Fruit fly (Drosophila melanogaster) whole organism, embryonic: ENCODE data around the gene Chrac-14.
A peak's percentile ranks its signal among the peaks of the same experiment; 100 is the strongest.

Experiments used
- ATbp ChIP-seq: fragments of 200-800 bp; sonication (Bioruptor generic); optimal IDR thresholded peaks from 2 replicates; lab custom pipeline; 2017; ENCODE audit warnings: missing biosample characterization, mild to moderate bottlenecking, missing genetic modification characterization, missing genetic modification reagents
- BtbVII ChIP-seq: fragments of 200-800 bp; sonication (Bioruptor generic); optimal IDR thresholded peaks from 3 replicates; lab custom pipeline; 2017; ENCODE audit warnings: missing biosample characterization, mild to moderate bottlenecking, missing genetic modification characterization
- CG10209 ChIP-seq: fragments of 200-800 bp; sonication (Bioruptor generic); optimal IDR thresholded peaks from 3 replicates; lab custom pipeline; 2017; ENCODE audit warnings: missing biosample characterization, mild to moderate bottlenecking, missing genetic modification characterization, missing genetic modification reagents
- CG10543 ChIP-seq: fragments of 200-800 bp; sonication (Bioruptor generic); optimal IDR thresholded peaks from 3 replicates; lab custom pipeline; 2017; ENCODE audit warnings: missing biosample characterization, mild to moderate bottlenecking, missing genetic modification characterization, moderate library complexity
- CG11695 ChIP-seq: fragments of 200-800 bp; sonication (Bioruptor generic); IDR thresholded peaks from 3 replicates; pipeline ENCODE4 v1.3.6; 2022; ENCODE audit warnings: missing biosample characterization, missing genetic modification characterization
- CG15073 ChIP-seq: fragments of 200-800 bp; sonication (Bioruptor generic); optimal IDR thresholded peaks from 2 replicates; lab custom pipeline; 2016; ENCODE audit warnings: missing biosample characterization, missing genetic modification characterization
- CG15269 ChIP-seq: fragments of 200-800 bp; sonication (Bioruptor generic); optimal IDR thresholded peaks from 2 replicates; lab custom pipeline; 2018; ENCODE audit warnings: missing biosample characterization, mild to moderate bottlenecking, missing genetic modification characterization, moderate library complexity
- CG15696 ChIP-seq: fragments of 200-800 bp; sonication (Bioruptor generic); optimal IDR thresholded peaks from 2 replicates; lab custom pipeline; 2019; ENCODE audit warnings: missing biosample characterization, mild to moderate bottlenecking, missing genetic modification characterization, moderate library complexity
- CG17359 ChIP-seq: fragments of 200-800 bp; sonication (Bioruptor generic); optimal IDR thresholded peaks from 3 replicates; lab custom pipeline; 2018; ENCODE audit warnings: missing biosample characterization, mild to moderate bottlenecking, missing genetic modification characterization, moderate library complexity
- CG2116 ChIP-seq: fragments of 200-800 bp; sonication (Bioruptor generic); optimal IDR thresholded peaks from 3 replicates; lab custom pipeline; 2018; ENCODE audit warnings: missing biosample characterization, mild to moderate bottlenecking, missing genetic modification characterization
- CG2120 ChIP-seq: fragments of 200-800 bp; sonication (Bioruptor generic); optimal IDR thresholded peaks from 3 replicates; lab custom pipeline; 2016; ENCODE audit warnings: missing biosample characterization, missing genetic modification characterization
- CG32767 ChIP-seq: fragments of 200-800 bp; sonication (Bioruptor generic); IDR thresholded peaks from 2 replicates; pipeline ENCODE4 v1.3.6; 2022; ENCODE audit warnings: missing biosample characterization, missing genetic modification characterization
- CG4328 ChIP-seq: fragments of 200-800 bp; sonication (Bioruptor generic); optimal IDR thresholded peaks from 3 replicates; lab custom pipeline; 2017; ENCODE audit warnings: missing biosample characterization, missing genetic modification reagents, missing genetic modification characterization
- CG4707 ChIP-seq: fragments of 200-800 bp; sonication (Bioruptor generic); optimal IDR thresholded peaks from 2 replicates; lab custom pipeline; 2018; ENCODE audit warnings: missing biosample characterization, mild to moderate bottlenecking, missing genetic modification characterization, moderate library complexity
- CG5245 ChIP-seq: fragments of 200-800 bp; sonication (Bioruptor generic); optimal IDR thresholded peaks from 3 replicates; lab custom pipeline; 2016; ENCODE audit warnings: missing biosample characterization, missing genetic modification characterization
- CG6254 ChIP-seq: fragments of 200-800 bp; sonication (Bioruptor generic); optimal IDR thresholded peaks from 3 replicates; lab custom pipeline; 2017; ENCODE audit warnings: mild to moderate bottlenecking, missing biosample characterization, missing genetic modification reagents, missing genetic modification characterization
- CG6683 ChIP-seq: fragments of 200-800 bp; sonication (Bioruptor generic); optimal IDR thresholded peaks from 2 replicates; lab custom pipeline; 2017; ENCODE audit warnings: missing biosample characterization, mild to moderate bottlenecking, missing genetic modification characterization, missing genetic modification reagents
- CG7372 ChIP-seq: fragments of 200-800 bp; sonication (Bioruptor generic); IDR thresholded peaks from 2 replicates; pipeline ENCODE4 v1.3.6; 2022; ENCODE audit warnings: missing biosample characterization, missing genetic modification characterization
- CG9932 ChIP-seq: fragments of 200-800 bp; sonication (Bioruptor generic); IDR thresholded peaks from 2 replicates; pipeline ENCODE4 v1.3.6; 2022; ENCODE audit warnings: missing biosample characterization, missing genetic modification characterization
- D ChIP-seq, 2 experiments: fragments of 200-800 bp in 1 of 2; fragments of >200 bp in 1 of 2; sonication (Bioruptor generic) in 1 of 2; optimal IDR thresholded peaks; 2 replicates in 1 of 2; 3 replicates in 1 of 2; lab custom pipeline; 2017; ENCODE audit warnings: mild to moderate bottlenecking in 1 of 2, missing biosample characterization in 1 of 2, missing genetic modification characterization in 1 of 2, missing genetic modification reagents in 1 of 2
- Dad ChIP-seq: fragments of 200-800 bp; sonication (Bioruptor generic); optimal IDR thresholded peaks from 3 replicates; lab custom pipeline; 2016; ENCODE audit warnings: missing biosample characterization, missing genetic modification characterization
- Dbx ChIP-seq: fragments of 200-800 bp; sonication (Bioruptor generic); IDR thresholded peaks from 3 replicates; pipeline ENCODE4 v1.3.6; 2022; ENCODE audit warnings: missing biosample characterization, missing genetic modification characterization
- Dek ChIP-seq: fragments of 200-800 bp; sonication (Bioruptor generic); optimal IDR thresholded peaks from 3 replicates; lab custom pipeline; 2019; ENCODE audit warnings: missing biosample characterization, mild to moderate bottlenecking, missing genetic modification characterization, moderate library complexity
- Gsc ChIP-seq: fragments of 200-800 bp; sonication (Bioruptor generic); IDR thresholded peaks from 2 replicates; pipeline ENCODE4 v1.3.6; 2022; ENCODE audit warnings: missing biosample characterization, missing genetic modification characterization
- H15 ChIP-seq: fragments of 200-800 bp; sonication (Bioruptor generic); IDR thresholded peaks from 3 replicates; pipeline ENCODE4 v1.3.6; 2022; ENCODE audit warnings: missing biosample characterization, missing genetic modification characterization
- Lhr ChIP-seq: fragments of 200-800 bp; sonication (Bioruptor generic); optimal IDR thresholded peaks from 3 replicates; lab custom pipeline; 2017; ENCODE audit warnings: mild to moderate bottlenecking, missing biosample characterization, missing genetic modification reagents, missing genetic modification characterization
- Lpt ChIP-seq: fragments of >200 bp; optimal IDR thresholded peaks from 2 replicates; lab custom pipeline; 2018; ENCODE audit warnings: missing biosample characterization, missing genetic modification characterization
- Oli ChIP-seq: fragments of 200-800 bp; sonication (Bioruptor generic); optimal IDR thresholded peaks from 2 replicates; lab custom pipeline; 2018; ENCODE audit warnings: missing biosample characterization, mild to moderate bottlenecking, missing genetic modification characterization, moderate library complexity
- Xbp1 ChIP-seq: fragments of 200-800 bp; sonication (Bioruptor generic); optimal IDR thresholded peaks from 3 replicates; lab custom pipeline; 2016; ENCODE audit warnings: missing biosample characterization, mild to moderate bottlenecking, missing genetic modification characterization
- amos ChIP-seq: fragments of 200-800 bp; sonication (Bioruptor generic); IDR thresholded peaks from 2 replicates; pipeline ENCODE4 v1.3.6; 2022; ENCODE audit warnings: missing biosample characterization, missing genetic modification characterization; ENCODE audit not compliant: partially characterized antibody
- chinmo ChIP-seq: fragments of 200-800 bp; sonication (Bioruptor generic); IDR thresholded peaks from 4 replicates; pipeline ENCODE4 v1.3.6; 2022; ENCODE audit warnings: missing biosample characterization, missing genetic modification characterization; ENCODE audit not compliant: partially characterized antibody
- chm ChIP-seq: fragments of 200-800 bp; sonication (Bioruptor generic); IDR thresholded peaks from 2 replicates; pipeline ENCODE4 v1.3.6; 2022; ENCODE audit warnings: missing biosample characterization, missing genetic modification characterization
- chn ChIP-seq: fragments of 200-800 bp; sonication (Bioruptor generic); optimal IDR thresholded peaks from 2 replicates; lab custom pipeline; 2016; ENCODE audit warnings: missing biosample characterization, missing genetic modification characterization
- dysf ChIP-seq: fragments of 200-800 bp; sonication (Bioruptor generic); IDR thresholded peaks from 3 replicates; pipeline ENCODE4 v1.3.6; 2022; ENCODE audit warnings: missing biosample characterization, missing genetic modification characterization
- gcm ChIP-seq: fragments of 200-800 bp; sonication (Bioruptor generic); optimal IDR thresholded peaks from 2 replicates; lab custom pipeline; 2019; ENCODE audit warnings: missing biosample characterization, mild to moderate bottlenecking, missing genetic modification characterization, moderate library complexity
- her ChIP-seq: fragments of 200-800 bp; sonication (Bioruptor generic); optimal IDR thresholded peaks from 2 replicates; lab custom pipeline; 2016; ENCODE audit warnings: missing biosample characterization, missing genetic modification characterization
- lilli ChIP-seq: fragments of 200-800 bp; sonication (Bioruptor generic); optimal IDR thresholded peaks from 3 replicates; lab custom pipeline; 2016; ENCODE audit warnings: missing biosample characterization, missing genetic modification characterization
- lov ChIP-seq, 2 experiments: fragments of 200-800 bp in 1 of 2; fragments of >200 bp in 1 of 2; sonication (Bioruptor generic) in 1 of 2; IDR thresholded peaks in 1 of 2; optimal IDR thresholded peaks in 1 of 2; 2 replicates in 1 of 2; 3 replicates in 1 of 2; pipeline versions ENCODE4 v1.3.6 to Lab custom; 2017 to 2022; ENCODE audit warnings: missing biosample characterization in 1 of 2, missing genetic modification characterization in 1 of 2
- nau ChIP-seq: fragments of 200-800 bp; sonication (Bioruptor generic); optimal IDR thresholded peaks from 3 replicates; lab custom pipeline; 2017; ENCODE audit warnings: missing biosample characterization, mild to moderate bottlenecking, missing genetic modification characterization, missing genetic modification reagents
- psq ChIP-seq: fragments of 200-800 bp; sonication (Bioruptor generic); optimal IDR thresholded peaks from 2 replicates; lab custom pipeline; 2017; ENCODE audit warnings: missing biosample characterization, missing genetic modification characterization
- rib ChIP-seq: fragments of 200-800 bp; sonication (Bioruptor generic); IDR thresholded peaks from 2 replicates; pipeline ENCODE4 v1.3.6; 2022; ENCODE audit warnings: missing biosample characterization, missing genetic modification characterization
- sim ChIP-seq: fragments of 200-800 bp; sonication (Bioruptor generic); IDR thresholded peaks from 2 replicates; pipeline ENCODE4 v1.3.6; 2022; ENCODE audit warnings: missing biosample characterization, missing genetic modification characterization
- tin ChIP-seq: fragments of 200-800 bp; sonication (Bioruptor generic); optimal IDR thresholded peaks from 3 replicates; lab custom pipeline; 2016; ENCODE audit warnings: missing biosample characterization, missing genetic modification characterization
- tll ChIP-seq, 2 experiments: fragments of 200-800 bp in 1 of 2; fragments of >200 bp in 1 of 2; sonication (Bioruptor generic) in 1 of 2; optimal IDR thresholded peaks; 2 replicates each; lab custom pipeline; 2017 to 2019; ENCODE audit warnings: missing biosample characterization in 2 of 2, missing genetic modification characterization in 2 of 2, mild to moderate bottlenecking in 1 of 2, moderate library complexity in 1 of 2
- wek ChIP-seq: fragments of 200-800 bp; sonication (Bioruptor generic); optimal IDR thresholded peaks from 3 replicates; lab custom pipeline; 2018; ENCODE audit warnings: missing biosample characterization, mild to moderate bottlenecking, missing genetic modification characterization, moderate library complexity
- yki ChIP-seq: fragments of >200 bp; optimal IDR thresholded peaks from 3 replicates; lab custom pipeline; 2018
- zen ChIP-seq: fragments of 200-800 bp; sonication (Bioruptor generic); optimal IDR thresholded peaks from 3 replicates; lab custom pipeline; 2018; ENCODE audit warnings: missing biosample characterization, mild to moderate bottlenecking, missing genetic modification characterization, moderate library complexity

Gene Chrac-14

dm6 chr2L:8416350-8417046 lies 20.7 kb upstream of the Chrac-14 start (continued):
- TF ChIP-seq D (optimal IDR thresholded peaks at IDR 0.05; lab: Kevin White, UChicago) (peak; percentile 99), D (GFP tag; optimal IDR thresholded peaks at IDR 0.05; lab: Kevin White, UChicago) (peak; percentile 23), lilli (GFP tag; lab: Kevin White, UChicago) (peak; percentile 23), ATbp (GFP tag; lab: Kevin White, UChicago) (no peak), CG17359 (no peak), CG2120 (GFP tag; lab: Kevin White, UChicago) (peak; percentile 34), Gsc (GFP tag; lab: Robert Waterston, UW) (no peak), Oli (tag; lab: Kevin White, UChicago) (no peak), CG15073 (GFP tag; lab: Kevin White, UChicago) (no peak), Dad (GFP tag; lab: Kevin White, UChicago) (no peak), gcm (GFP tag; lab: Kevin White, UChicago) (peak; percentile 21), CG10209 (peak; percentile 51), her (peak; percentile 51), yki (lab: Kevin White, UChicago) (peak; percentile 1), sim (GFP tag; lab: Robert Waterston, UW) (0 out of 2 replicates have a peak, but pooled peaks have one; percentile 5), zen (tag; lab: Kevin White, UChicago) (peak; percentile 39), chn (GFP tag; lab: Kevin White, UChicago) (peak; percentile 42), CG7372 (no peak), psq (GFP tag; lab: Kevin White, UChicago) (peak; percentile 69), amos (0 out of 2 replicates have a peak, but pooled peaks have one; percentile 17), chm (GFP tag; lab: Robert Waterston, UW) (peak; percentile 47), lov (optimal IDR thresholded peaks at IDR 0.05; lab: Kevin White, UChicago) (peak; percentile 96), lov (GFP tag; IDR thresholded peaks at IDR 0.05; lab: Robert Waterston, UW) (no peak), Dek (tag; lab: Kevin White, UChicago) (no peak), nau (GFP tag; lab: Kevin White, UChicago) (no peak), CG6254 (GFP tag; lab: Kevin White, UChicago) (peak; percentile 21), Lhr (GFP tag; lab: Kevin White, UChicago) (no peak), CG6683 (GFP tag; lab: Kevin White, UChicago) (no peak), wek (GFP tag; lab: Kevin White, UChicago) (peak; percentile 36), Xbp1 (GFP tag; lab: Kevin White, UChicago) (peak; percentile 3), H15 (GFP tag; lab: Robert Waterston, UW) (no peak), tll (GFP tag; optimal IDR thresholded peaks at IDR 0.05; lab: Kevin White, UChicago) (peak in 1 of 2 experiments; percentile 99), CG15269 (no peak), CG2116 (peak; percentile 14), CG15696 (tag; lab: Kevin White, UChicago) (peak; percentile 32), CG4707 (GFP tag; lab: Kevin White, UChicago) (no peak), CG11695 (GFP tag; lab: Robert Waterston, UW) (no peak), CG10543 (GFP tag; lab: Kevin White, UChicago) (peak; percentile 26), CG5245 (GFP tag; lab: Kevin White, UChicago) (peak; percentile 36), CG9932 (GFP tag; lab: Robert Waterston, UW) (peak; percentile 31; the same call in 1 of the 2 replicates), chinmo (GFP tag; lab: Robert Waterston, UW) (0 out of 4 replicates have a peak, but pooled peaks have one; percentile 16), tin (GFP tag; lab: Kevin White, UChicago) (peak; percentile 5), dysf (GFP tag; lab: Robert Waterston, UW) (0 out of 3 replicates have a peak, but pooled peaks have one; percentile 30), CG32767 (no peak), CG4328 (GFP tag; lab: Kevin White, UChicago) (no peak), rib (0 out of 2 replicates have a peak, but pooled peaks have one; percentile 12), Lpt (GFP tag; lab: Kevin White, UChicago) (no peak), Dbx (GFP tag; lab: Robert Waterston, UW) (0 out of 3 replicates have a peak, but pooled peaks have one; percentile 49), BtbVII (GFP tag; lab: Kevin White, UChicago) (no peak)
